Fruit fly (Drosophila melanogaster) whole organism, embryonic: ENCODE data around the gene Ir93a.

ENCODE experiments used
- CG10147 ChIP-seq: fragments of 200-800 bp; sonication (Bioruptor generic); optimal IDR thresholded peaks from 2 replicates; lab custom pipeline; 2019; ENCODE audit warnings: missing biosample characterization, mild to moderate bottlenecking, missing genetic modification characterization, moderate library complexity
- CG10209 ChIP-seq: fragments of 200-800 bp; sonication (Bioruptor generic); optimal IDR thresholded peaks from 3 replicates; lab custom pipeline; 2017; ENCODE audit warnings: missing biosample characterization, mild to moderate bottlenecking, missing genetic modification characterization, missing genetic modification reagents
- CG11695 ChIP-seq: fragments of 200-800 bp; sonication (Bioruptor generic); IDR thresholded peaks from 3 replicates; pipeline ENCODE4 v1.3.6; 2022; ENCODE audit warnings: missing biosample characterization, missing genetic modification characterization
- CG12391 ChIP-seq: fragments of 200-800 bp; sonication (Bioruptor generic); optimal IDR thresholded peaks from 3 replicates; lab custom pipeline; 2018; ENCODE audit warnings: missing biosample characterization, mild to moderate bottlenecking, missing genetic modification characterization, moderate library complexity
- CG12769 ChIP-seq: fragments of 200-800 bp; sonication (Bioruptor generic); optimal IDR thresholded peaks from 2 replicates; lab custom pipeline; 2019; ENCODE audit warnings: missing biosample characterization, mild to moderate bottlenecking, missing genetic modification characterization, moderate library complexity
- CG13296 ChIP-seq: fragments of 200-800 bp; sonication (Bioruptor generic); optimal IDR thresholded peaks from 3 replicates; lab custom pipeline; 2018; ENCODE audit warnings: missing biosample characterization, mild to moderate bottlenecking, missing genetic modification characterization
- CG15269 ChIP-seq: fragments of 200-800 bp; sonication (Bioruptor generic); optimal IDR thresholded peaks from 2 replicates; lab custom pipeline; 2018; ENCODE audit warnings: missing biosample characterization, mild to moderate bottlenecking, missing genetic modification characterization, moderate library complexity
- CG1603 ChIP-seq: fragments of 200-800 bp; sonication (Bioruptor generic); optimal IDR thresholded peaks from 2 replicates; lab custom pipeline; 2019; ENCODE audit warnings: missing biosample characterization, mild to moderate bottlenecking, missing genetic modification characterization, moderate library complexity
- CG18476 ChIP-seq: fragments of 200-800 bp; sonication (Bioruptor generic); optimal IDR thresholded peaks from 2 replicates; lab custom pipeline; 2016; ENCODE audit warnings: missing biosample characterization, mild to moderate bottlenecking, missing genetic modification characterization
- CG2678 ChIP-seq: fragments of 200-800 bp; sonication (Bioruptor generic); optimal IDR thresholded peaks from 3 replicates; lab custom pipeline; 2019; ENCODE audit warnings: missing biosample characterization, mild to moderate bottlenecking, missing genetic modification characterization, moderate library complexity
- CG31365 ChIP-seq: fragments of 200-800 bp; sonication (Bioruptor generic); optimal IDR thresholded peaks from 2 replicates; lab custom pipeline; 2018; ENCODE audit warnings: missing biosample characterization, mild to moderate bottlenecking, missing genetic modification characterization
- CG3281 ChIP-seq: fragments of 200-800 bp; sonication (Bioruptor generic); optimal IDR thresholded peaks from 3 replicates; lab custom pipeline; 2017; ENCODE audit warnings: missing biosample characterization, mild to moderate bottlenecking, missing genetic modification characterization
- CG34224 ChIP-seq: fragments of 200-800 bp; sonication (Bioruptor generic); IDR thresholded peaks from 3 replicates; pipeline ENCODE4 v1.3.6; 2022; ENCODE audit warnings: missing biosample characterization, missing genetic modification characterization; ENCODE audit not compliant: partially characterized antibody
- CG4617 ChIP-seq: fragments of 200-800 bp; sonication (Bioruptor generic); optimal IDR thresholded peaks from 3 replicates; lab custom pipeline; 2016; ENCODE audit warnings: missing biosample characterization, missing genetic modification characterization, borderline replicate concordance
- CG8944 ChIP-seq: fragments of 200-800 bp; sonication (Bioruptor generic); optimal IDR thresholded peaks from 3 replicates; lab custom pipeline; 2016; ENCODE audit warnings: missing biosample characterization, missing genetic modification characterization
- CG9797 ChIP-seq: fragments of 200-800 bp; sonication (Bioruptor generic); optimal IDR thresholded peaks from 3 replicates; lab custom pipeline; 2018; ENCODE audit warnings: missing biosample characterization, mild to moderate bottlenecking, missing genetic modification characterization
- CG9932 ChIP-seq: fragments of 200-800 bp; sonication (Bioruptor generic); IDR thresholded peaks from 2 replicates; pipeline ENCODE4 v1.3.6; 2022; ENCODE audit warnings: missing biosample characterization, missing genetic modification characterization
- Ets65A ChIP-seq: fragments of 200-800 bp; sonication (Bioruptor generic); peaks from one replicate; lab custom pipeline; 2016; ENCODE audit warnings: missing biosample characterization, missing genetic modification characterization
- Fer1 ChIP-seq: fragments of 200-800 bp; sonication (Bioruptor generic); optimal IDR thresholded peaks from 2 replicates; lab custom pipeline; 2017; ENCODE audit warnings: missing biosample characterization, mild to moderate bottlenecking, missing genetic modification characterization
- HmgD ChIP-seq: fragments of 200-800 bp; sonication (Bioruptor generic); optimal IDR thresholded peaks from 3 replicates; lab custom pipeline; 2016; ENCODE audit warnings: missing biosample characterization, missing genetic modification characterization
- Mad ChIP-seq: fragments of 200-800 bp; sonication (Bioruptor generic); optimal IDR thresholded peaks from 2 replicates; lab custom pipeline; 2016; ENCODE audit warnings: missing biosample characterization, missing genetic modification characterization
- NFAT ChIP-seq: fragments of 200-800 bp; sonication (Bioruptor generic); IDR thresholded peaks from 2 replicates; pipeline ENCODE4 v1.3.6; 2022; ENCODE audit warnings: missing biosample characterization, missing genetic modification characterization
- Sox100B ChIP-seq: fragments of 200-800 bp; sonication (Bioruptor generic); optimal IDR thresholded peaks from 3 replicates; lab custom pipeline; 2018; ENCODE audit warnings: missing biosample characterization, mild to moderate bottlenecking, missing genetic modification characterization
- Sry-δ ChIP-seq: fragments of 200-800 bp; sonication (Bioruptor generic); optimal IDR thresholded peaks from 2 replicates; lab custom pipeline; 2016; ENCODE audit warnings: missing biosample characterization, missing genetic modification characterization
- YL-1 ChIP-seq: fragments of 200-800 bp; sonication (Bioruptor generic); optimal IDR thresholded peaks from 3 replicates; lab custom pipeline; 2017; ENCODE audit warnings: missing biosample characterization, mild to moderate bottlenecking, missing genetic modification characterization
- bbx ChIP-seq: fragments of 200-800 bp; sonication (Bioruptor generic); IDR thresholded peaks from 2 replicates; pipeline ENCODE4 v1.3.6; 2022; ENCODE audit warnings: missing biosample characterization, missing genetic modification characterization; ENCODE audit not compliant: partially characterized antibody
- bcd ChIP-seq: fragments of 200-800 bp; sonication (Bioruptor generic); optimal IDR thresholded peaks from 2 replicates; lab custom pipeline; 2017; ENCODE audit warnings: missing biosample characterization, mild to moderate bottlenecking, missing genetic modification characterization
- bigmax ChIP-seq: fragments of 200-800 bp; sonication (Bioruptor generic); optimal IDR thresholded peaks from 2 replicates; lab custom pipeline; 2018; ENCODE audit warnings: missing biosample characterization, mild to moderate bottlenecking, missing genetic modification characterization
- chinmo ChIP-seq: fragments of 200-800 bp; sonication (Bioruptor generic); IDR thresholded peaks from 4 replicates; pipeline ENCODE4 v1.3.6; 2022; ENCODE audit warnings: missing biosample characterization, missing genetic modification characterization; ENCODE audit not compliant: partially characterized antibody
- ci ChIP-seq: fragments of 200-800 bp; sonication (Bioruptor generic); IDR thresholded peaks from 3 replicates; pipeline ENCODE4 v1.3.6; 2022; ENCODE audit warnings: missing biosample characterization, missing genetic modification characterization
- dm ChIP-seq: fragments of 200-800 bp; sonication (Bioruptor generic); optimal IDR thresholded peaks from 3 replicates; lab custom pipeline; 2016; ENCODE audit warnings: missing biosample characterization, missing genetic modification characterization
- dmrt99B ChIP-seq: fragments of 200-800 bp; sonication (Bioruptor generic); optimal IDR thresholded peaks from 2 replicates; lab custom pipeline; 2018; ENCODE audit warnings: missing biosample characterization, mild to moderate bottlenecking, missing genetic modification characterization, moderate library complexity
- grau ChIP-seq: fragments of 200-800 bp; optimal IDR thresholded peaks from 3 replicates; lab custom pipeline; 2019; ENCODE audit warnings: missing biosample characterization, mild to moderate bottlenecking, missing genetic modification characterization, moderate library complexity
- hbn ChIP-seq: fragments of 200-800 bp; sonication (Bioruptor generic); IDR thresholded peaks from 2 replicates; pipeline ENCODE4 v1.3.6; 2022; ENCODE audit warnings: missing biosample characterization, missing genetic modification characterization; ENCODE audit not compliant: partially characterized antibody
- kah ChIP-seq: fragments of 200-800 bp; sonication (Bioruptor generic); optimal IDR thresholded peaks from 2 replicates; lab custom pipeline; 2018; ENCODE audit warnings: missing biosample characterization, mild to moderate bottlenecking, missing genetic modification characterization
- maf-S ChIP-seq: fragments of 200-800 bp; sonication (Bioruptor generic); optimal IDR thresholded peaks from 2 replicates; lab custom pipeline; 2016; ENCODE audit warnings: missing biosample characterization, missing genetic modification characterization
- mirr ChIP-seq: fragments of 200-800 bp; sonication (Bioruptor generic); optimal IDR thresholded peaks from 3 replicates; lab custom pipeline; 2018; ENCODE audit warnings: missing biosample characterization, mild to moderate bottlenecking, missing genetic modification characterization
- odd ChIP-seq: fragments of 200-800 bp; sonication (Bioruptor generic); optimal IDR thresholded peaks from 2 replicates; lab custom pipeline; 2017; ENCODE audit warnings: missing biosample characterization, mild to moderate bottlenecking, missing genetic modification characterization
- p53 ChIP-seq: fragments of 200-800 bp; sonication (Bioruptor generic); optimal IDR thresholded peaks from 2 replicates; lab custom pipeline; 2016; ENCODE audit warnings: missing biosample characterization, missing genetic modification characterization
- prd ChIP-seq, 3 experiments: fragments of >200 bp in 2 of 3; fragments of 200-800 bp in 1 of 3; sonication (Bioruptor generic) in 1 of 3; optimal IDR thresholded peaks in 2 of 3; IDR thresholded peaks in 1 of 3; 2 replicates in 2 of 3; 3 replicates in 1 of 3; pipeline versions ENCODE4 v1.3.6 to Lab custom; 2017 to 2022; ENCODE audit warnings: missing biosample characterization in 1 of 3, missing genetic modification characterization in 1 of 3
- psq ChIP-seq: fragments of 200-800 bp; sonication (Bioruptor generic); optimal IDR thresholded peaks from 2 replicates; lab custom pipeline; 2017; ENCODE audit warnings: missing biosample characterization, missing genetic modification characterization
- sna ChIP-seq: fragments of 200-800 bp; sonication (Bioruptor generic); IDR thresholded peaks from 2 replicates; pipeline ENCODE4 v1.3.6; 2022; ENCODE audit warnings: missing biosample characterization, missing genetic modification characterization; ENCODE audit not compliant: partially characterized antibody

Ir93a gene

dm6 chr3R:20850395-20851039 is 9.2 kb downstream of the Ir93a start, which contains the start of gene RpS30 (continued):
- TF ChIP-seq prd (optimal IDR thresholded peaks at IDR 0.05; lab: Kevin White, UChicago) (no peak), prd (GFP tag; IDR thresholded peaks at IDR 0.05; lab: Robert Waterston, UW) (0 out of 3 replicates have a peak, but pooled peaks have one; percentile 8), HmgD (peak; percentile 85), CG10147 (GFP tag; lab: Kevin White, UChicago) (peak; percentile 51), hbn (GFP tag; lab: Robert Waterston, UW) (peak; percentile 96), CG12769 (tag; lab: Kevin White, UChicago) (peak; percentile 69), Fer1 (GFP tag; lab: Kevin White, UChicago) (peak; percentile 59), bigmax (GFP tag; lab: Kevin White, UChicago) (peak; percentile 85), sna (GFP tag; lab: Robert Waterston, UW) (peak; percentile 91), CG15269 (tag; lab: Kevin White, UChicago) (peak; percentile 24), chinmo (GFP tag; lab: Robert Waterston, UW) (peak; percentile 94), CG12391 (tag; lab: Kevin White, UChicago) (peak; percentile 56), CG2678 (tag; lab: Kevin White, UChicago) (no peak), bbx (peak; percentile 98), odd (no peak), NFAT (GFP tag; lab: Robert Waterston, UW) (peak; percentile 58; the same call in 1 of the 2 replicates), CG11695 (no peak), CG3281 (GFP tag; lab: Kevin White, UChicago) (peak; percentile 37), kah (GFP tag; lab: Kevin White, UChicago) (no peak), CG1603 (tag; lab: Kevin White, UChicago) (peak; percentile 91), CG4617 (peak; percentile 74), p53 (peak; percentile 52), CG31365 (tag; lab: Kevin White, UChicago) (peak; percentile 22), CG9797 (GFP tag; lab: Kevin White, UChicago) (peak; percentile 94), CG34224 (peak; percentile 94), mirr (peak; percentile 38), CG9932 (peak; percentile 70; the same call in 1 of the 2 replicates), dmrt99B (tag; lab: Kevin White, UChicago) (no peak), grau (tag; lab: Kevin White, UChicago) (peak; percentile 49), psq (no peak), maf-S (GFP tag; lab: Kevin White, UChicago) (peak; percentile 14), CG13296 (GFP tag; lab: Kevin White, UChicago) (peak; percentile 11), bcd (peak; percentile 42), CG18476 (GFP tag; lab: Kevin White, UChicago) (no peak), Ets65A (GFP tag; lab: Kevin White, UChicago) (peak; percentile 93), dm (GFP tag; lab: Kevin White, UChicago) (peak; percentile 91), CG10209 (GFP tag; lab: Kevin White, UChicago) (peak; percentile 9), Sry-δ (peak; percentile 95), YL-1 (GFP tag; lab: Kevin White, UChicago) (peak; percentile 97), Mad (GFP tag; lab: Kevin White, UChicago) (peak; percentile 48), CG8944 (GFP tag; lab: Kevin White, UChicago) (no peak), ci (peak; percentile 42; the same call in 2 of the 3 replicates), Sox100B (GFP tag; lab: Kevin White, UChicago) (no peak)
